Worm (Caenorhabditis elegans): ENCODE results near the gene amdh-1.

DNA sequence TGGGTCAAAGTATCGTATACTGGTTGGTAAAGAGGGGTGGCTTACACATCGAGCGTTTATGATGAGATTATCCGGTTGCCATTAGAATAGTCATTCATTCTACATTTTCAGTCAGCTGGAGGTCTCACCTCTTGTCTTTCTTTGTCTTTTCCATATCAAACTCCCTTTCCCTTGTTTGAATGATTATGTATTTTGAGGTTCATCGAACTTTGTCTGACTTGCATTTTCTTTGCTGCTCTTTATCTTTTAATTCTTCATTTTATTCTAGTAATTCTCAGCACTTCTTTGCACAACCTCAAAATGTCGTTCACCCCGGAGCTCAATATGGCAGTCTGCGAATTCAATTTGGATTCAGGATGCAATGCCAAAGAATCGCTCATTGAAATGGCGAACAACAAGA lies 11.1 kb upstream of the amdh-1 start, which contains the start of gene T12A2.3:
- no peak for TF ChIP-seq ama-1 (optimal IDR thresholded peaks at IDR 0.05)
- TF ChIP-seq egl-27 (tag; optimal IDR thresholded peaks at IDR 0.05) = no peak
- TF ChIP-seq snpc-4 (tag; optimal IDR thresholded peaks at IDR 0.05) = no peak
- no peak for TF ChIP-seq nhr-129 (tag; optimal IDR thresholded peaks at IDR 0.05)
- TF ChIP-seq nhr-12 (tag; optimal IDR thresholded peaks at IDR 0.05) = no peak
- no peak for TF ChIP-seq unc-62 (GFP tag; optimal IDR thresholded peaks at IDR 0.05)
- no peak for TF ChIP-seq nhr-23 (tag; optimal IDR thresholded peaks at IDR 0.05)
- no peak for TF ChIP-seq lsy-2 (tag; optimal IDR thresholded peaks at IDR 0.05)
- TF ChIP-seq lin-39 (tag; optimal IDR thresholded peaks at IDR 0.05) = no peak
- no peak for TF ChIP-seq nhr-25 (tag; optimal IDR thresholded peaks at IDR 0.05)
- no peak for TF ChIP-seq sma-3 (GFP tag; optimal IDR thresholded peaks at IDR 0.05)
- no peak for TF ChIP-seq ZK546.5 (tag; optimal IDR thresholded peaks at IDR 0.05)
- no peak for TF ChIP-seq aly-2 (tag; optimal IDR thresholded peaks at IDR 0.05)
- no peak for TF ChIP-seq nhr-237 (tag; optimal IDR thresholded peaks at IDR 0.05)
